ENCODE assay signal across 2 fruit fly cellular contexts in the genomic region with DNA sequence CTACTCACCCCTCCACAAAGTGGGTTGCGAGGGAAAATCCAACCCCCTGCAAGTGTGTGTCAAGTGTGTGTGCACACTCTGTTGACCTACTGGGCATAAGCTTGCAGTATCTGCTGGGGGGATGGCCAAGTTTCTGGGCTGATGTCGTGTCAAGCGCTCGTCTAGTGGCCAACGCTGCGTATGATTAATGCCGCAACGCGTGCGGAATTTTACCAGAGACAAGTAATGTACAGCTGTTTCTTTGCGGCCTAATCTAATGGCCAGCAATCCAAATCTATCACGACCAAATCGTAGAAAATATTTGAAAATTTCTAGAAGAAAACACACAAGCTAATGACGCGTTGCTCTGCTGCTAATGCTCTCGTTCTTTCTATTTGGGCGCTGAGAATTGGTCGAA.
TF ChIP-seq lines count a peak whose summit lies in the region.

No protein-coding gene starts in this region.

- TF ChIP-seq CTCF in whole organism, embryonic (GFP tag; optimal IDR thresholded peaks at IDR 0.05; lab: Kevin White, UChicago), result no peak

TF ChIP-seq in whole organism, adult, 20 proteins besides CTCF, POLR2A, EP300 and RAD21:
- TF ChIP-seq CG14711 (tag; optimal IDR thresholded peaks at IDR 0.05; lab: Kevin White, UChicago), result no peak
- no peak for TF ChIP-seq kay (GFP tag; lab: Kevin White, UChicago; ENCODE audit: borderline replicate concordance)
- TF ChIP-seq ovo (GFP tag; optimal IDR thresholded peaks at IDR 0.05; lab: Kevin White, UChicago), result no peak
- TF ChIP-seq CG12768 (GFP tag; optimal IDR thresholded peaks at IDR 0.05; lab: Kevin White, UChicago), result peak; percentile 8
- no peak for TF ChIP-seq cnc (optimal IDR thresholded peaks at IDR 0.05; lab: Kevin White, UChicago)
- no peak for TF ChIP-seq CG5204 (GFP tag; optimal IDR thresholded peaks at IDR 0.05; lab: Kevin White, UChicago)

TF ChIP-seq in whole organism, embryonic, 481 proteins besides CTCF, POLR2A, EP300 and RAD21:
- TF ChIP-seq CG7372 (GFP tag; IDR thresholded peaks at IDR 0.05; lab: Robert Waterston, UW) (0 out of 2 replicates have a peak, but pooled peaks have one; percentile 33), CG13287 (GFP tag; IDR thresholded peaks at IDR 0.05; lab: Robert Waterston, UW; ENCODE audit: partially characterized antibody) (0 out of 2 replicates have a peak, but pooled peaks have one; percentile 7), nau (GFP tag; optimal IDR thresholded peaks at IDR 0.05; lab: Kevin White, UChicago) (peak; percentile 61), chinmo (GFP tag; IDR thresholded peaks at IDR 0.05; lab: Robert Waterston, UW; ENCODE audit: partially characterized antibody) (0 out of 4 replicates have a peak, but pooled peaks have one; percentile 57), sug (tag; optimal IDR thresholded peaks at IDR 0.05; lab: Kevin White, UChicago) (peak; percentile 47), ttk (GFP tag; IDR thresholded peaks at IDR 0.05; lab: Robert Waterston, UW) (0 out of 2 replicates have a peak, but pooled peaks have one; percentile 10), CG34224 (GFP tag; IDR thresholded peaks at IDR 0.05; lab: Robert Waterston, UW; ENCODE audit: partially characterized antibody) (peak; percentile 44; the same call in 1 of the 3 replicates), CG18476 (GFP tag; optimal IDR thresholded peaks at IDR 0.05; lab: Kevin White, UChicago) (no peak), exex (tag; optimal IDR thresholded peaks at IDR 0.05; lab: Kevin White, UChicago) (no peak), CG5180 (GFP tag; optimal IDR thresholded peaks at IDR 0.05; lab: Kevin White, UChicago) (no peak), Trl (optimal IDR thresholded peaks at IDR 0.05; lab: Kevin White, UChicago) (peak in 1 of 2 experiments; percentile 39), Trl (GFP tag; optimal IDR thresholded peaks at IDR 0.05; lab: Kevin White, UChicago) (no peak), Opbp (GFP tag; IDR thresholded peaks at IDR 0.05; lab: Robert Waterston, UW; ENCODE audit: partially characterized antibody) (no peak), GATAe (GFP tag; conservative IDR thresholded peaks at IDR 0.05; lab: Robert Waterston, UW) (no peak)
